Fruit fly (Drosophila melanogaster) whole organism, adult: ENCODE results near the gene CG3719.

ENCODE experiments used
- CG11617 ChIP-seq: fragments of 200-800 bp; sonication (Bioruptor generic); optimal IDR thresholded peaks from 2 replicates; lab custom pipeline; 2017; ENCODE audit warnings: mild to moderate bottlenecking, missing biosample characterization, missing genetic modification reagents, missing genetic modification characterization
- CG12768 ChIP-seq: fragments of 200-800 bp; sonication (Bioruptor generic); optimal IDR thresholded peaks from 2 replicates; lab custom pipeline; 2017; ENCODE audit warnings: missing biosample characterization, missing genetic modification characterization, mild to moderate bottlenecking, moderate library complexity, missing genetic modification reagents
- CG14711 ChIP-seq: fragments of 200-800 bp; sonication (Bioruptor generic); optimal IDR thresholded peaks from 2 replicates; lab custom pipeline; 2018; ENCODE audit warnings: missing biosample characterization, mild to moderate bottlenecking, missing genetic modification characterization, moderate library complexity
- CG1620 ChIP-seq: fragments of 200-800 bp; sonication (Bioruptor generic); optimal IDR thresholded peaks from 2 replicates; lab custom pipeline; 2016; ENCODE audit warnings: missing biosample characterization, missing genetic modification characterization
- CG33017 ChIP-seq: fragments of 200-800 bp; sonication (Bioruptor generic); optimal IDR thresholded peaks from 2 replicates; lab custom pipeline; 2018; ENCODE audit warnings: missing biosample characterization, mild to moderate bottlenecking, missing genetic modification characterization, moderate library complexity
- CG5204 ChIP-seq: fragments of 200-800 bp; sonication (Bioruptor generic); optimal IDR thresholded peaks from 2 replicates; lab custom pipeline; 2016; ENCODE audit warnings: missing biosample characterization, missing genetic modification characterization
- CG7045 ChIP-seq: fragments of 200-800 bp; sonication (Bioruptor generic); optimal IDR thresholded peaks from 2 replicates; lab custom pipeline; 2017; ENCODE audit warnings: missing biosample characterization, mild to moderate bottlenecking, missing genetic modification characterization
- CG7101 ChIP-seq: fragments of 200-800 bp; sonication (Bioruptor generic); optimal IDR thresholded peaks from 2 replicates; lab custom pipeline; 2018; ENCODE audit warnings: missing biosample characterization, mild to moderate bottlenecking, missing genetic modification characterization, moderate library complexity
- Clk ChIP-seq: fragments of 200-800 bp; sonication (Bioruptor generic); optimal IDR thresholded peaks from 2 replicates; lab custom pipeline; 2017; ENCODE audit warnings: missing biosample characterization, missing genetic modification characterization
- Crg-1 ChIP-seq: fragments of 200-800 bp; sonication (Bioruptor generic); optimal IDR thresholded peaks from 2 replicates; lab custom pipeline; 2016; ENCODE audit warnings: missing biosample characterization, missing genetic modification characterization
- Hr96 ChIP-seq: fragments of 200-800 bp; sonication (Bioruptor generic); optimal IDR thresholded peaks from 2 replicates; lab custom pipeline; 2016; ENCODE audit warnings: missing biosample characterization, missing genetic modification characterization
- Mnt ChIP-seq: fragments of 200-800 bp; sonication (Bioruptor generic); optimal IDR thresholded peaks from 2 replicates; lab custom pipeline; 2016; ENCODE audit warnings: missing biosample characterization, mild to moderate bottlenecking, missing genetic modification characterization
- bab1 ChIP-seq: fragments of 200-800 bp; sonication (Bioruptor generic); optimal IDR thresholded peaks from 3 replicates; lab custom pipeline; 2019; ENCODE audit warnings: missing biosample characterization, mild to moderate bottlenecking, missing genetic modification characterization, moderate library complexity
- cic ChIP-seq: fragments of 200-800 bp; sonication (Bioruptor generic); optimal IDR thresholded peaks from 2 replicates; lab custom pipeline; 2017; ENCODE audit warnings: missing biosample characterization, mild to moderate bottlenecking, missing genetic modification characterization, moderate library complexity
- cnc ChIP-seq, 2 experiments: fragments of >200 bp; optimal IDR thresholded peaks; 2 replicates each; lab custom pipeline; 2017
- kay ChIP-seq: fragments of 200-800 bp; sonication (Bioruptor generic); peaks from one replicate; lab custom pipeline; 2016; ENCODE audit warnings: missing biosample characterization, missing genetic modification characterization, borderline replicate concordance
- ovo ChIP-seq: fragments of 200-800 bp; sonication (Bioruptor generic); optimal IDR thresholded peaks from 2 replicates; lab custom pipeline; 2016; ENCODE audit warnings: missing biosample characterization, missing genetic modification characterization
- pad ChIP-seq: fragments of 200-800 bp; sonication (Bioruptor generic); optimal IDR thresholded peaks from 3 replicates; lab custom pipeline; 2017; ENCODE audit warnings: missing biosample characterization, missing genetic modification characterization, mild to moderate bottlenecking, moderate library complexity, missing genetic modification reagents
- tj ChIP-seq: fragments of 200-800 bp; sonication (Bioruptor generic); optimal IDR thresholded peaks from 3 replicates; lab custom pipeline; 2017; ENCODE audit warnings: missing biosample characterization, mild to moderate bottlenecking, missing genetic modification characterization, moderate library complexity
- toe ChIP-seq: fragments of 200-800 bp; sonication (Bioruptor generic); optimal IDR thresholded peaks from 2 replicates; lab custom pipeline; 2016; ENCODE audit warnings: missing biosample characterization, missing genetic modification characterization

The CG3719 gene

dm6 chrX:1397649-1398454 is 17.6 kb upstream of the CG3719 start:
- TF ChIP-seq Hr96 (GFP tag; lab: Kevin White, UChicago) (no peak), CG11617 (GFP tag; lab: Kevin White, UChicago) (no peak), cic (no peak), CG7101 (tag; lab: Kevin White, UChicago) (no peak), pad (no peak)

- TF ChIP-seq cic: peak; percentile 49
- TF ChIP-seq CG33017 (tag; lab: Kevin White, UChicago): no peak
- peak; percentile 77 for TF ChIP-seq Crg-1 (GFP tag; lab: Kevin White, UChicago)
- TF ChIP-seq bab1 (GFP tag; lab: Kevin White, UChicago): peak; percentile 70
- peak; percentile 62 for TF ChIP-seq CG7101 (tag; lab: Kevin White, UChicago)
- no peak for TF ChIP-seq Clk
- TF ChIP-seq CG5204 (GFP tag; lab: Kevin White, UChicago): no peak
- TF ChIP-seq ovo (GFP tag; lab: Kevin White, UChicago): peak; percentile 6
- TF ChIP-seq toe (GFP tag; lab: Kevin White, UChicago): peak; percentile 29
- no peak for TF ChIP-seq CG11617 (GFP tag; lab: Kevin White, UChicago)
- no peak for TF ChIP-seq cnc (optimal IDR thresholded peaks at IDR 0.05; lab: Kevin White, UChicago)
- TF ChIP-seq pad: peak; percentile 57
- TF ChIP-seq CG1620 (GFP tag; lab: Kevin White, UChicago): peak; percentile 69
- peak; percentile 53 for TF ChIP-seq CG12768 (GFP tag; lab: Kevin White, UChicago)
- no peak for TF ChIP-seq Hr96 (GFP tag; lab: Kevin White, UChicago)
- peak; percentile 69 for TF ChIP-seq kay
- peak; percentile 23 for TF ChIP-seq tj
- TF ChIP-seq CG7045 (GFP tag; lab: Kevin White, UChicago): no peak
- TF ChIP-seq Mnt (GFP tag; lab: Kevin White, UChicago): peak; percentile 81
- TF ChIP-seq CG14711: peak; percentile 4
These were observed 12.6 kb upstream of the CG3719 start, which contains the start of gene Rilpl for dm6 chrX:1392875-1393274. Rilpl (plus strand) TSS chrX:1393054.

dm6 chrX:1388148-1388703 is 7.9 kb upstream of the CG3719 start:
- TF ChIP-seq CG11617 (GFP tag; lab: Kevin White, UChicago) (no peak), CG5204 (GFP tag; lab: Kevin White, UChicago) (no peak), CG1620 (GFP tag; lab: Kevin White, UChicago) (no peak), CG14711 (no peak), kay (no peak), bab1 (GFP tag; lab: Kevin White, UChicago) (peak; percentile 18), ovo (GFP tag; lab: Kevin White, UChicago) (peak; percentile 90), tj (peak; percentile 36), CG12768 (GFP tag; lab: Kevin White, UChicago) (peak; percentile 36), cic (no peak), cnc (optimal IDR thresholded peaks at IDR 0.05; lab: Kevin White, UChicago) (no peak), CG7101 (tag; lab: Kevin White, UChicago) (no peak), CG33017 (tag; lab: Kevin White, UChicago) (no peak), Crg-1 (GFP tag; lab: Kevin White, UChicago) (no peak), pad (peak; percentile 40), Mnt (GFP tag; lab: Kevin White, UChicago) (no peak), toe (GFP tag; lab: Kevin White, UChicago) (no peak), Hr96 (GFP tag; lab: Kevin White, UChicago) (no peak), CG7045 (GFP tag; lab: Kevin White, UChicago) (no peak), Clk (no peak)

DNA sequence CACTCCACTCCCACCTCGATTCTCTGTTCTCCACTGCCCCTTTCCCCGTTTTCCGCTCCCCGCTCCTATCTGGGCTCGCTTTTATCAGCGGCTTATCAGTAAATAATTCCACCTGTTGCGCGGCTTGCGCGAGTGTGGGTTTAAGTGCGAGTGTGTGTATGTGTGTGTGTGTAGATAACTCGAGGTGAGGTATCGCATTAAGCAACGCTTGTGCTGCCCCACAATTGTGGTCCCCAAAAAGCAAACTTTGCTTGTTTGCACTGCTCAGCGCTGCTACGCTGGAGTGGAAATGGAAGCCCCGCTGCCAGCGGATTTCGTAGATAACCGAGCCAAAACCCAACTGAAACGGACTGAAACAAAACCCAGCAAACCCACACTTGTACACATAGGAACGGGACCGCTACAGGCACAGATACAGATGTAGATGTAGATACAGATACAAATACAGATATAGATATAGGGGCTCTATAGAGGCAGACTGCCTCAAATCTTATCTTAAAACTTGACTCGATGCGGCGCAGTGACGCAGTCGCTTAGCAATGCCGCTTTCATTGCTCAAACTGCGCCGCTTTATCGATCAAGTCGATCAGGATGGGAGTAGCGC is 7.0 kb upstream of the CG3719 start:
- TF ChIP-seq CG12768 (GFP tag; lab: Kevin White, UChicago) (peak; percentile 16), CG14711 (no peak), cnc (optimal IDR thresholded peaks at IDR 0.05; lab: Kevin White, UChicago) (no peak), tj (peak; percentile 64), CG5204 (GFP tag; lab: Kevin White, UChicago) (no peak), pad (peak; percentile 8), CG33017 (tag; lab: Kevin White, UChicago) (no peak), Mnt (GFP tag; lab: Kevin White, UChicago) (peak; percentile 31)

dm6 chrX:1384232-1384631 is 4.0 kb upstream of the CG3719 start:
- TF ChIP-seq pad (peak; percentile 33), Crg-1 (GFP tag; lab: Kevin White, UChicago) (no peak), toe (GFP tag; lab: Kevin White, UChicago) (no peak), Hr96 (GFP tag; lab: Kevin White, UChicago) (no peak), Mnt (GFP tag; lab: Kevin White, UChicago) (peak; percentile 2), CG12768 (GFP tag; lab: Kevin White, UChicago) (no peak), Clk (no peak), CG7101 (tag; lab: Kevin White, UChicago) (no peak), CG11617 (GFP tag; lab: Kevin White, UChicago) (no peak), CG33017 (tag; lab: Kevin White, UChicago) (no peak), CG14711 (no peak), cnc (optimal IDR thresholded peaks at IDR 0.05; lab: Kevin White, UChicago) (no peak), bab1 (GFP tag; lab: Kevin White, UChicago) (no peak), CG7045 (GFP tag; lab: Kevin White, UChicago) (no peak), tj (no peak)
